Fruit fly (Drosophila melanogaster) whole organism, prepupa: Measurements from ENCODE around the gene eIF4EHP.

ENCODE experiments used
- Blimp-1 ChIP-seq: fragments of 200-800 bp; sonication (Bioruptor generic); optimal IDR thresholded peaks from 3 replicates; lab custom pipeline; 2017; ENCODE audit warnings: missing biosample characterization, missing genetic modification characterization, mild to moderate bottlenecking, moderate library complexity, missing genetic modification reagents
- CG10631 ChIP-seq: fragments of 200-800 bp; sonication (Bioruptor generic); optimal IDR thresholded peaks from 2 replicates; lab custom pipeline; 2016; ENCODE audit warnings: missing biosample characterization, missing genetic modification characterization
- CG10669 ChIP-seq: fragments of 200-800 bp; sonication (Bioruptor generic); optimal IDR thresholded peaks from 3 replicates; lab custom pipeline; 2018; ENCODE audit warnings: missing biosample characterization, mild to moderate bottlenecking, missing genetic modification characterization, moderate library complexity
- CG11762 ChIP-seq: fragments of 200-800 bp; sonication (Bioruptor generic); optimal IDR thresholded peaks from 3 replicates; lab custom pipeline; 2016; ENCODE audit warnings: missing biosample characterization, missing genetic modification characterization; ENCODE audit not compliant: insufficient read depth
- CG11902 ChIP-seq: fragments of 200-800 bp; sonication (Bioruptor generic); optimal IDR thresholded peaks from 3 replicates; lab custom pipeline; 2016; ENCODE audit warnings: missing biosample characterization, missing genetic modification characterization
- CG15336 ChIP-seq: fragments of 200-800 bp; sonication (Bioruptor generic); IDR thresholded peaks from 2 replicates; pipeline ENCODE4 v1.3.6; 2022; ENCODE audit warnings: missing biosample characterization, missing genetic modification characterization
- CG16779 ChIP-seq: fragments of 200-800 bp; sonication (Bioruptor generic); optimal IDR thresholded peaks from 3 replicates; lab custom pipeline; 2017; ENCODE audit warnings: missing biosample characterization, mild to moderate bottlenecking, missing genetic modification characterization
- CG3032 ChIP-seq: fragments of 200-800 bp; optimal IDR thresholded peaks from 2 replicates; lab custom pipeline; 2019; ENCODE audit warnings: missing biosample characterization, mild to moderate bottlenecking, missing genetic modification characterization, moderate library complexity
- CG31627 ChIP-seq: fragments of 200-800 bp; sonication (Bioruptor generic); optimal IDR thresholded peaks from 3 replicates; lab custom pipeline; 2016; ENCODE audit warnings: missing biosample characterization, missing genetic modification characterization
- CG4318 ChIP-seq: fragments of 200-800 bp; sonication (Bioruptor generic); optimal IDR thresholded peaks from 3 replicates; lab custom pipeline; 2017; ENCODE audit warnings: missing biosample characterization, mild to moderate bottlenecking, missing genetic modification characterization
- CG6163 ChIP-seq: fragments of 200-800 bp; sonication (Bioruptor generic); IDR thresholded peaks from 3 replicates; pipeline ENCODE4 v1.3.6; 2022; ENCODE audit warnings: missing biosample characterization, missing genetic modification characterization
- CG6792 ChIP-seq: fragments of 200-800 bp; sonication (Bioruptor generic); optimal IDR thresholded peaks from 3 replicates; lab custom pipeline; 2016; ENCODE audit warnings: missing biosample characterization, missing genetic modification characterization
- CG6808 ChIP-seq: fragments of 200-800 bp; sonication (Bioruptor generic); optimal IDR thresholded peaks from 3 replicates; lab custom pipeline; 2017; ENCODE audit warnings: missing biosample characterization, missing genetic modification characterization, mild to moderate bottlenecking, moderate library complexity, missing genetic modification reagents
- CG8119 ChIP-seq: fragments of 200-800 bp; sonication (Bioruptor generic); IDR thresholded peaks from 3 replicates; pipeline ENCODE4 v1.3.6; 2022; ENCODE audit warnings: missing biosample characterization, missing genetic modification characterization
- CG8319 ChIP-seq: fragments of 200-800 bp; sonication (Bioruptor generic); optimal IDR thresholded peaks from 3 replicates; lab custom pipeline; 2016; ENCODE audit warnings: missing biosample characterization, missing genetic modification characterization
- CG8632 ChIP-seq: fragments of 200-800 bp; sonication (Bioruptor generic); optimal IDR thresholded peaks from 3 replicates; lab custom pipeline; 2016; ENCODE audit warnings: missing biosample characterization, missing genetic modification characterization
- CG9139 ChIP-seq: fragments of 200-800 bp; sonication (Bioruptor generic); optimal IDR thresholded peaks from 3 replicates; lab custom pipeline; 2017; ENCODE audit warnings: missing biosample characterization, mild to moderate bottlenecking, missing genetic modification characterization
- Eip75B ChIP-seq: fragments of 200-800 bp; sonication (Bioruptor generic); optimal IDR thresholded peaks from 3 replicates; lab custom pipeline; 2016; ENCODE audit warnings: missing biosample characterization, missing genetic modification characterization
- Eip78C ChIP-seq: fragments of 200-800 bp; sonication (Bioruptor generic); peaks from one replicate; lab custom pipeline; 2016; ENCODE audit warnings: missing biosample characterization, missing genetic modification characterization
- Eip93F ChIP-seq: fragments of 200-800 bp; sonication (Bioruptor generic); optimal IDR thresholded peaks from 2 replicates; lab custom pipeline; 2016; ENCODE audit warnings: missing biosample characterization, mild to moderate bottlenecking, missing genetic modification characterization
- Ets21C ChIP-seq: fragments of 200-800 bp; sonication (Bioruptor generic); optimal IDR thresholded peaks from 3 replicates; lab custom pipeline; 2016; ENCODE audit warnings: missing biosample characterization, missing genetic modification characterization
- Ets96B ChIP-seq: fragments of 200-800 bp; optimal IDR thresholded peaks from 2 replicates; lab custom pipeline; 2019; ENCODE audit warnings: missing biosample characterization, mild to moderate bottlenecking, missing genetic modification characterization, moderate library complexity
- Gug ChIP-seq: fragments of 200-800 bp; sonication (Bioruptor generic); IDR thresholded peaks from 2 replicates; pipeline ENCODE4 v1.3.6; 2022; ENCODE audit warnings: missing biosample characterization, missing genetic modification characterization
- Hr38 ChIP-seq: sonication (Bioruptor generic); optimal IDR thresholded peaks from 2 replicates; lab custom pipeline; 2016; ENCODE audit warnings: missing biosample characterization, missing genetic modification characterization
- Met ChIP-seq: fragments of 200-800 bp; sonication (Bioruptor generic); optimal IDR thresholded peaks from 3 replicates; lab custom pipeline; 2016; ENCODE audit warnings: missing biosample characterization, missing genetic modification characterization
- OdsH ChIP-seq: fragments of 200-800 bp; sonication (Bioruptor generic); optimal IDR thresholded peaks from 3 replicates; lab custom pipeline; 2016; ENCODE audit warnings: missing biosample characterization, missing genetic modification characterization
- Smox ChIP-seq: fragments of 200-800 bp; sonication (Bioruptor generic); optimal IDR thresholded peaks from 3 replicates; lab custom pipeline; 2016; ENCODE audit warnings: missing biosample characterization, missing genetic modification characterization
- Sox102F ChIP-seq: fragments of 200-800 bp; sonication (Bioruptor generic); optimal IDR thresholded peaks from 2 replicates; lab custom pipeline; 2016; ENCODE audit warnings: missing biosample characterization, mild to moderate bottlenecking, missing genetic modification characterization
- Sox15 ChIP-seq: fragments of 200-800 bp; sonication (Bioruptor generic); optimal IDR thresholded peaks from 3 replicates; lab custom pipeline; 2016; ENCODE audit warnings: missing biosample characterization, missing genetic modification characterization
- achi ChIP-seq: fragments of 200-800 bp; sonication (Bioruptor generic); optimal IDR thresholded peaks from 3 replicates; lab custom pipeline; 2016; ENCODE audit warnings: missing biosample characterization, missing genetic modification characterization
- acj6 ChIP-seq: fragments of 200-800 bp; sonication (Bioruptor generic); optimal IDR thresholded peaks from 3 replicates; lab custom pipeline; 2016; ENCODE audit warnings: missing biosample characterization, missing genetic modification characterization
- cyc ChIP-seq: fragments of 200-800 bp; sonication (Bioruptor generic); optimal IDR thresholded peaks from 3 replicates; lab custom pipeline; 2016; ENCODE audit warnings: missing biosample characterization, missing genetic modification characterization
- dsx ChIP-seq: fragments of 200-800 bp; optimal IDR thresholded peaks from 3 replicates; lab custom pipeline; 2019; ENCODE audit warnings: missing biosample characterization, mild to moderate bottlenecking, missing genetic modification characterization, moderate library complexity; ENCODE audit not compliant: poor library complexity, severe bottlenecking
- eg ChIP-seq: fragments of 200-800 bp; sonication (Bioruptor generic); IDR thresholded peaks from 3 replicates; pipeline ENCODE4 v1.3.6; 2022; ENCODE audit warnings: missing biosample characterization, missing genetic modification characterization
- fd59A ChIP-seq: fragments of 200-800 bp; sonication (Bioruptor generic); optimal IDR thresholded peaks from 2 replicates; lab custom pipeline; 2017; ENCODE audit warnings: missing biosample characterization, mild to moderate bottlenecking, missing genetic modification characterization, missing genetic modification reagents
- lz ChIP-seq: fragments of 200-800 bp; sonication (Bioruptor generic); optimal IDR thresholded peaks from 3 replicates; lab custom pipeline; 2016; ENCODE audit warnings: missing biosample characterization, missing genetic modification characterization
- pdm3 ChIP-seq: fragments of 200-800 bp; sonication (Bioruptor generic); optimal IDR thresholded peaks from 3 replicates; lab custom pipeline; 2016; ENCODE audit warnings: missing biosample characterization, missing genetic modification characterization
- salr ChIP-seq, 2 experiments: fragments of 200-800 bp; sonication (Bioruptor generic); optimal IDR thresholded peaks; 3 replicates each; lab custom pipeline; 2016 to 2018; ENCODE audit warnings: missing biosample characterization in 2 of 2, missing genetic modification characterization in 2 of 2, mild to moderate bottlenecking in 1 of 2
- spab ChIP-seq: fragments of 200-800 bp; sonication (Bioruptor generic); optimal IDR thresholded peaks from 2 replicates; lab custom pipeline; 2017; ENCODE audit warnings: missing biosample characterization, mild to moderate bottlenecking, missing genetic modification characterization, missing genetic modification reagents
- svp ChIP-seq: fragments of 200-800 bp; sonication (Bioruptor generic); peaks from one replicate; lab custom pipeline; 2016; ENCODE audit warnings: missing biosample characterization, missing genetic modification characterization
- topi ChIP-seq: fragments of 200-800 bp; sonication (Bioruptor generic); optimal IDR thresholded peaks from 3 replicates; lab custom pipeline; 2016; ENCODE audit warnings: missing biosample characterization, missing genetic modification characterization
- vri ChIP-seq: fragments of 200-800 bp; sonication (Bioruptor generic); optimal IDR thresholded peaks from 3 replicates; lab custom pipeline; 2016; ENCODE audit warnings: missing biosample characterization, mild to moderate bottlenecking, missing genetic modification characterization

Gene eIF4EHP

DNA sequence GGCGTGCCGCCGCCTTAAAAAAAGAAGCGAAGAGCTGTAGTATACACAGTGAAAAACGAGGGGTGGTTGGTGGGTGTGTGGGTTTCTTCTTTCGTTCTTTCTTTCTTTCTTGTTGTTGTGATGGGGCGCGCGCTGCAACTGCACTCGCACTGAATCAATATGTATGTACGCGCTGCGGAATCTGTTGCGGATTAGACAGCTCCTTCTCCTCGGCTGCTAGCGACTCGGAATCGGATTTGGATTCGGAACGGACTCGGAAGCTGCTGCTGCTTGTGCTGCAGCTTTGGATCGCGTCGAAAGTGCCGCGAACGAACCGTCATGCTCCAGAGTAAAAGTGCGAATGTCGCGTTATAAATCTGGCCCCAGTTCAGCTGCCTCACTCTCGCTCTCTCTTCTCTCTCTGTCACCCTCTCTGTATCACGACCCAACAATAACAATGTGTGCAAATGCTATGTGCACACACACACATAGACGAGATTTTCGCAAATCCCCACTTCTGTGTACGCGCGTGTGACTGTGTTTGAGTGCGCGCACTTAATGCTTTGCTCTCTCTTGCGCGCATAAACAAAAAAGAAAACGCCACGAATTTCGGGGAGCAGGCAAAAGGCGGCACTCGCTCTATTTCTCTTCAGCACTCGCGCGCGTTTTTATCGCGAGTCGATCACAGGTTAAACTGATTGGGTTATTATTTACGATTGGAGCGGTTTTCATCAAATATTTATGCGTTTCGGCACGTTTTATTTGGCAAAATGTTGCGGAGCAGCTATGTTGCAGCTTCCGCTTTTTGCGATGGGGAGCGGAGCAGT, 77.5 kb downstream of the eIF4EHP start (continued):
- TF ChIP-seq CG11762 (peak; percentile 3), CG15336 (GFP tag; lab: Robert Waterston, UW) (peak; percentile 48; the same call in 1 of the 2 replicates), Met (no peak), topi (GFP tag; lab: Kevin White, UChicago) (peak; percentile 23), Blimp-1 (GFP tag; lab: Kevin White, UChicago) (peak; percentile 47), Eip78C (GFP tag; lab: Kevin White, UChicago) (peak; percentile 86), achi (GFP tag; lab: Kevin White, UChicago) (peak; percentile 25), CG16779 (tag; lab: Kevin White, UChicago) (peak; percentile 65), Ets96B (tag; lab: Kevin White, UChicago) (peak; percentile 22), svp (GFP tag; lab: Kevin White, UChicago) (peak; percentile 94), CG11902 (GFP tag; lab: Kevin White, UChicago) (peak; percentile 11), cyc (no peak), eg (GFP tag; lab: Robert Waterston, UW) (peak; percentile 67; the same call in 2 of the 3 replicates), CG8632 (GFP tag; lab: Kevin White, UChicago) (no peak), vri (GFP tag; lab: Kevin White, UChicago) (peak; percentile 56), dsx (GFP tag; lab: Kevin White, UChicago) (peak; percentile 83), acj6 (GFP tag; lab: Kevin White, UChicago) (peak; percentile 3), Gug (GFP tag; lab: Robert Waterston, UW) (peak; percentile 44; the same call in 1 of the 2 replicates), Smox (GFP tag; lab: Kevin White, UChicago) (peak; percentile 3), Eip75B (GFP tag; lab: Kevin White, UChicago) (peak; percentile 53), Eip93F (GFP tag; lab: Kevin White, UChicago) (no peak)

- TF ChIP-seq vri (GFP tag; lab: Kevin White, UChicago) (peak; percentile 42), Eip75B (GFP tag; lab: Kevin White, UChicago) (no peak)
Observed at dm6 chr3R:24027222-24027621, 81.5 kb downstream of the eIF4EHP start.

- TF ChIP-seq CG9139 (GFP tag; lab: Kevin White, UChicago) (no peak), salr (GFP tag; optimal IDR thresholded peaks at IDR 0.05; lab: Kevin White, UChicago) (peak in 1 of 2 experiments; percentile 0)
Observed at dm6 chr3R:24026503-24026902, 82.3 kb downstream of the eIF4EHP start.

dm6 chr3R:24025715-24026467, 82.9 kb downstream of the eIF4EHP start:
- TF ChIP-seq CG31627 (peak; percentile 40), CG6808 (GFP tag; lab: Kevin White, UChicago) (no peak), Met (peak; percentile 47), CG6792 (GFP tag; lab: Kevin White, UChicago) (no peak), Smox (GFP tag; lab: Kevin White, UChicago) (peak; percentile 26), Hr38 (GFP tag; lab: Kevin White, UChicago) (no peak), CG8119 (GFP tag; lab: Robert Waterston, UW) (no peak), CG6163 (no peak), vri (GFP tag; lab: Kevin White, UChicago) (no peak), CG8319 (GFP tag; lab: Kevin White, UChicago) (no peak), Gug (GFP tag; lab: Robert Waterston, UW) (no peak), cyc (peak; percentile 33), Sox102F (GFP tag; lab: Kevin White, UChicago) (peak; percentile 14), CG11762 (no peak), OdsH (peak; percentile 27), lz (GFP tag; lab: Kevin White, UChicago) (no peak), CG16779 (tag; lab: Kevin White, UChicago) (no peak), CG15336 (GFP tag; lab: Robert Waterston, UW) (peak; percentile 51; the same call in 1 of the 2 replicates), pdm3 (GFP tag; lab: Kevin White, UChicago) (peak; percentile 47), CG4318 (GFP tag; lab: Kevin White, UChicago) (no peak), Sox15 (no peak), Ets21C (GFP tag; lab: Kevin White, UChicago) (no peak), CG3032 (peak; percentile 5), spab (GFP tag; lab: Kevin White, UChicago) (no peak), fd59A (GFP tag; lab: Kevin White, UChicago) (no peak), CG10669 (GFP tag; lab: Kevin White, UChicago) (no peak), CG10631 (GFP tag; lab: Kevin White, UChicago) (no peak)
